Worm (Caenorhabditis elegans) whole organism, young adult: Measurements from ENCODE around the gene col-175.

Experiments used
- B0019.2 ChIP-seq: fragments of 200-800 bp; sonication (Bioruptor generic); conservative IDR thresholded peaks from 2 replicates; pipeline ENCODE4 v1.3.6; 2022; ENCODE audit warnings: missing genetic modification reagents, missing genetic modification characterization, missing compliant biosample characterization
- C06A6.2 ChIP-seq: fragments of 200-800 bp; sonication (Bioruptor generic); conservative IDR thresholded peaks from 2 replicates; pipeline ENCODE4 v1.3.6; 2022; ENCODE audit warnings: missing genetic modification characterization, missing compliant biosample characterization
- D2030.7 ChIP-seq: fragments of 200-800 bp; sonication (Bioruptor generic); IDR thresholded peaks from 2 replicates; pipeline ENCODE4 v1.3.6; 2022; ENCODE audit warnings: missing genetic modification reagents, missing genetic modification characterization, missing compliant biosample characterization
- F22D6.2 ChIP-seq: sonication (generic microtip); optimal IDR thresholded peaks from 2 replicates; lab custom pipeline; 2016; ENCODE audit warnings: mild to moderate bottlenecking, missing genetic modification characterization, missing compliant biosample characterization
- F37B4.10 ChIP-seq: fragments of 200-800 bp; sonication (Bioruptor generic); IDR thresholded peaks from 2 replicates; pipeline ENCODE4 v1.3.6; 2022; ENCODE audit warnings: missing genetic modification characterization, missing compliant biosample characterization
- F39B2.1 ChIP-seq: fragments of 200-800 bp; sonication (Bioruptor generic); IDR thresholded peaks from 2 replicates; pipeline ENCODE4 v1.3.6; 2022; ENCODE audit warnings: missing genetic modification reagents, missing genetic modification characterization, missing compliant biosample characterization
- F49E8.2 ChIP-seq: sonication (generic microtip); optimal IDR thresholded peaks from 3 replicates; lab custom pipeline; 2017; ENCODE audit warnings: missing genetic modification characterization, mild to moderate bottlenecking, missing compliant biosample characterization, antibody characterized with exemption, moderate library complexity; ENCODE audit not compliant: insufficient read depth
- F57C9.4 ChIP-seq: sonication (generic microtip); optimal IDR thresholded peaks from 2 replicates; lab custom pipeline; 2017; ENCODE audit warnings: mild to moderate bottlenecking, missing genetic modification characterization, missing compliant biosample characterization
- Y53F4B.3 ChIP-seq: fragments of 200-800 bp; sonication (Bioruptor generic); IDR thresholded peaks from 2 replicates; pipeline ENCODE4 v1.3.6; 2022; ENCODE audit warnings: missing genetic modification reagents, missing genetic modification characterization, missing compliant biosample characterization
- Y53G8AR.9 ChIP-seq: fragments of 200-800 bp; sonication (Bioruptor generic); conservative IDR thresholded peaks from 2 replicates; pipeline ENCODE4 v1.3.6; 2022; ENCODE audit warnings: missing genetic modification reagents, missing genetic modification characterization, missing compliant biosample characterization
- Y67H2A.10 ChIP-seq: fragments of 200-800 bp; sonication (Bioruptor generic); conservative IDR thresholded peaks from 2 replicates; pipeline ENCODE4 v1.3.6; 2022; ENCODE audit warnings: missing genetic modification reagents, missing genetic modification characterization, missing compliant biosample characterization
- Y95B8A.8 ChIP-seq: fragments of 200-800 bp; sonication (Bioruptor generic); IDR thresholded peaks from 2 replicates; pipeline ENCODE4 v1.3.6; 2022; ENCODE audit warnings: missing genetic modification reagents, missing genetic modification characterization, missing compliant biosample characterization
- bed-1 ChIP-seq: fragments of 200-800 bp; sonication (Bioruptor generic); IDR thresholded peaks from 2 replicates; pipeline ENCODE4 v1.3.6; 2022; ENCODE audit warnings: missing genetic modification reagents, missing genetic modification characterization, missing compliant biosample characterization
- bed-2 ChIP-seq: fragments of 200-800 bp; sonication (Bioruptor generic); IDR thresholded peaks from 2 replicates; pipeline ENCODE4 v1.3.6; 2022; ENCODE audit warnings: missing genetic modification reagents, missing genetic modification characterization, missing compliant biosample characterization
- dox-1 ChIP-seq: fragments of 200-800 bp; sonication (Bioruptor generic); IDR thresholded peaks from 2 replicates; pipeline ENCODE4 v1.3.6; 2022; ENCODE audit warnings: missing genetic modification reagents, missing genetic modification characterization, missing compliant biosample characterization
- dpff-1 ChIP-seq: sonication (generic microtip); optimal IDR thresholded peaks from 2 replicates; lab custom pipeline; 2017; ENCODE audit warnings: mild to moderate bottlenecking, missing genetic modification characterization, missing compliant biosample characterization
- egrh-3 ChIP-seq: fragments of 200-800 bp; sonication (Bioruptor generic); IDR thresholded peaks from 2 replicates; pipeline ENCODE4 v1.3.6; 2022; ENCODE audit warnings: missing genetic modification reagents, missing genetic modification characterization, missing compliant biosample characterization
- hlh-12 ChIP-seq: sonication (generic microtip); optimal IDR thresholded peaks from 2 replicates; lab custom pipeline; 2016; ENCODE audit warnings: missing genetic modification characterization, missing compliant biosample characterization
- hlh-26 ChIP-seq: fragments of 200-800 bp; sonication (Bioruptor generic); conservative IDR thresholded peaks from 2 replicates; pipeline ENCODE4 v1.3.6; 2022; ENCODE audit warnings: missing genetic modification reagents, missing genetic modification characterization, missing compliant biosample characterization
- lag-1 ChIP-seq: fragments of 200-800 bp; sonication (Bioruptor generic); IDR thresholded peaks from 2 replicates; pipeline ENCODE4 v1.3.6; 2022; ENCODE audit warnings: missing genetic modification reagents, missing genetic modification characterization, missing compliant biosample characterization
- lin-35 ChIP-seq, 3 experiments: fragments of 150-350 bp in 2 of 3; sonication (generic microtip) in 1 of 3; optimal IDR thresholded peaks; 2 replicates each; lab custom pipeline; 2014 to 2018; ENCODE audit warnings: missing biosample characterization in 3 of 3, missing genetic modification characterization in 3 of 3, missing genetic modification reagents in 3 of 3
- lin-54 ChIP-seq: fragments of 200-800 bp; sonication (Bioruptor generic); optimal IDR thresholded peaks from 2 replicates; lab custom pipeline; 2018; ENCODE audit warnings: mild to moderate bottlenecking, missing genetic modification characterization, missing compliant biosample characterization
- lsy-27 ChIP-seq: sonication (generic microtip); optimal IDR thresholded peaks from 2 replicates; lab custom pipeline; 2017; ENCODE audit warnings: missing genetic modification characterization, mild to moderate bottlenecking, missing compliant biosample characterization, antibody characterized with exemption, missing genotype, borderline replicate concordance; ENCODE audit not compliant: insufficient read depth
- madf-10 ChIP-seq: sonication (generic microtip); optimal IDR thresholded peaks from 2 replicates; lab custom pipeline; 2016; ENCODE audit warnings: mild to moderate bottlenecking, missing genetic modification characterization, missing compliant biosample characterization
- madf-6 ChIP-seq: fragments of 200-800 bp; sonication (Bioruptor generic); IDR thresholded peaks from 2 replicates; pipeline ENCODE4 v1.3.6; 2022; ENCODE audit warnings: missing genetic modification reagents, missing genetic modification characterization, missing compliant biosample characterization
- nfya-1 ChIP-seq: sonication (generic microtip); optimal IDR thresholded peaks from 2 replicates; lab custom pipeline; 2017; ENCODE audit warnings: antibody characterized with exemption, missing compliant biosample characterization, missing genetic modification characterization, borderline replicate concordance; ENCODE audit not compliant: insufficient read depth
- nfya-2 ChIP-seq: fragments of 200-800 bp; sonication (Bioruptor generic); IDR thresholded peaks from 2 replicates; pipeline ENCODE4 v1.3.6; 2022; ENCODE audit warnings: missing genetic modification reagents, missing genetic modification characterization, missing compliant biosample characterization
- nfyb-1 ChIP-seq: fragments of 200-800 bp; sonication (Bioruptor generic); IDR thresholded peaks from 2 replicates; pipeline ENCODE4 v1.3.6; 2022; ENCODE audit warnings: missing genetic modification reagents, missing genetic modification characterization, missing compliant biosample characterization
- nhr-27 ChIP-seq: fragments of 200-800 bp; sonication (Bioruptor generic); optimal IDR thresholded peaks from 2 replicates; lab custom pipeline; 2018; ENCODE audit warnings: mild to moderate bottlenecking, missing genetic modification characterization, moderate library complexity, missing compliant biosample characterization
- nhr-80 ChIP-seq: sonication (generic microtip); optimal IDR thresholded peaks from 2 replicates; lab custom pipeline; 2016; ENCODE audit warnings: missing genetic modification characterization, missing compliant biosample characterization
- rcor-1 ChIP-seq: fragments of 200-800 bp; sonication (Bioruptor generic); IDR thresholded peaks from 2 replicates; pipeline ENCODE4 v1.3.6; 2022; ENCODE audit warnings: missing genetic modification reagents, missing genetic modification characterization, missing compliant biosample characterization
- repo-1 ChIP-seq: sonication (generic microtip); optimal IDR thresholded peaks from 2 replicates; lab custom pipeline; 2017; ENCODE audit warnings: mild to moderate bottlenecking, missing genetic modification characterization, missing compliant biosample characterization
- snpc-1.1 ChIP-seq: sonication (generic microtip); optimal IDR thresholded peaks from 2 replicates; lab custom pipeline; 2017; ENCODE audit warnings: missing genetic modification characterization, mild to moderate bottlenecking, missing compliant biosample characterization, antibody characterized with exemption, moderate library complexity, missing genotype, missing genetic modification reagents; ENCODE audit not compliant: insufficient read depth
- snpc-1.3 ChIP-seq: sonication (generic microtip); optimal IDR thresholded peaks from 2 replicates; lab custom pipeline; 2017; ENCODE audit warnings: missing genetic modification characterization, mild to moderate bottlenecking, missing compliant biosample characterization, antibody characterized with exemption, moderate library complexity, missing genotype, missing genetic modification reagents; ENCODE audit not compliant: insufficient read depth
- tbx-9 ChIP-seq: sonication (generic microtip); optimal IDR thresholded peaks from 2 replicates; lab custom pipeline; 2016; ENCODE audit warnings: borderline replicate concordance, missing genetic modification characterization, inconsistent platforms, missing compliant biosample characterization
- xnd-1 ChIP-seq: sonication (generic microtip); optimal IDR thresholded peaks from 2 replicates; lab custom pipeline; 2016; ENCODE audit warnings: missing genotype, missing genetic modification reagents, missing genetic modification characterization, missing compliant biosample characterization
- zfh-2 ChIP-seq: fragments of 200-800 bp; sonication (Bioruptor generic); conservative IDR thresholded peaks from 2 replicates; pipeline ENCODE4 v1.3.6; 2022; ENCODE audit warnings: missing genetic modification reagents, missing genetic modification characterization, missing compliant biosample characterization
- ztf-18 ChIP-seq: sonication (generic microtip); optimal IDR thresholded peaks from 2 replicates; lab custom pipeline; 2016; ENCODE audit warnings: missing genotype, mild to moderate bottlenecking, missing genetic modification characterization, missing compliant biosample characterization
- ztf-22 ChIP-seq: fragments of 200-800 bp; sonication (Bioruptor generic); optimal IDR thresholded peaks from 2 replicates; lab custom pipeline; 2018; ENCODE audit warnings: mild to moderate bottlenecking, missing genetic modification characterization, moderate library complexity, missing compliant biosample characterization
- ztf-26 ChIP-seq: sonication (generic microtip); optimal IDR thresholded peaks from 2 replicates; lab custom pipeline; 2017; ENCODE audit warnings: missing genetic modification characterization, missing compliant biosample characterization

col-175 gene

ce11 chrX:9210086-9210485 lies 24.3 kb downstream of the col-175 start:
- TF ChIP-seq nhr-80 (tag; lab: Kevin White, UChicago) (peak; percentile 73), F37B4.10 (GFP tag; lab: Robert Waterston, UW) (no peak)

- TF ChIP-seq Y53G8AR.9 (GFP tag; lab: Robert Waterston, UW), result no peak
- no peak for TF ChIP-seq bed-1 (GFP tag; lab: Robert Waterston, UW)
- TF ChIP-seq F39B2.1 (GFP tag; lab: Robert Waterston, UW), result no peak
- no peak for TF ChIP-seq lin-54 (GFP tag; lab: Kevin White, UChicago)
- no peak for TF ChIP-seq snpc-1.1 (tag; lab: Kevin White, UChicago)
- no peak for TF ChIP-seq egrh-3 (GFP tag; lab: Robert Waterston, UW)
- TF ChIP-seq lag-1 (GFP tag; lab: Robert Waterston, UW), result no peak
- no peak for TF ChIP-seq xnd-1
- no peak for TF ChIP-seq hlh-12 (tag; lab: Kevin White, UChicago)
- TF ChIP-seq B0019.2 (GFP tag; lab: Robert Waterston, UW), result no peak
- no peak for TF ChIP-seq F57C9.4 (tag; lab: Kevin White, UChicago)
- TF ChIP-seq nfyb-1 (GFP tag; lab: Robert Waterston, UW), result no peak
- TF ChIP-seq rcor-1 (GFP tag; lab: Robert Waterston, UW), result no peak
- TF ChIP-seq nfya-1 (tag; lab: Kevin White, UChicago), result no peak
- no peak for TF ChIP-seq lsy-27
- no peak for TF ChIP-seq lin-35 (GFP tag; optimal IDR thresholded peaks at IDR 0.05; lab: Kevin White, UChicago)
- TF ChIP-seq snpc-1.3 (tag; lab: Kevin White, UChicago), result no peak
- no peak for TF ChIP-seq hlh-26
- TF ChIP-seq F49E8.2, result no peak
- TF ChIP-seq Y95B8A.8 (GFP tag; lab: Robert Waterston, UW), result no peak
Measured at ce11 chrX:9208933-9209332, 25.5 kb downstream of the col-175 start.

- TF ChIP-seq bed-2 (GFP tag; lab: Robert Waterston, UW) (no peak), nhr-80 (tag; lab: Kevin White, UChicago) (peak; percentile 30)
Measured at ce11 chrX:9208492-9208891, 25.9 kb downstream of the col-175 start.

ce11 chrX:9206731-9207130 lies 27.7 kb downstream of the col-175 start:
- TF ChIP-seq C06A6.2 (no peak), tbx-9 (tag; lab: Kevin White, UChicago) (no peak), Y53F4B.3 (GFP tag; lab: Robert Waterston, UW) (no peak), ztf-22 (GFP tag; lab: Kevin White, UChicago) (no peak), dpff-1 (tag; lab: Kevin White, UChicago) (no peak), D2030.7 (no peak), madf-6 (GFP tag; lab: Robert Waterston, UW) (no peak), repo-1 (no peak), nhr-27 (no peak), madf-10 (no peak), ztf-26 (tag; lab: Kevin White, UChicago) (no peak), Y67H2A.10 (GFP tag; lab: Robert Waterston, UW) (no peak), Y53G8AR.9 (GFP tag; lab: Robert Waterston, UW) (no peak), nfya-2 (no peak), bed-2 (GFP tag; lab: Robert Waterston, UW) (no peak), F39B2.1 (GFP tag; lab: Robert Waterston, UW) (no peak), dox-1 (no peak), F22D6.2 (tag; lab: Kevin White, UChicago) (no peak), ztf-18 (tag; lab: Kevin White, UChicago) (no peak), zfh-2 (no peak)
